Worm (Caenorhabditis elegans): Measurements from ENCODE around the gene gcy-14.

The gcy-14 gene

ce11 chrV:14833219-14833618 lies 34.9 kb downstream of the gcy-14 start (continued):
- TF ChIP-seq ceh-6 (GFP tag; optimal IDR thresholded peaks at IDR 0.05): peak; percentile 13
- peak; percentile 43 for TF ChIP-seq ceh-18 (tag; optimal IDR thresholded peaks at IDR 0.05)
- peak; percentile 80 for TF ChIP-seq hlh-30 (tag; optimal IDR thresholded peaks at IDR 0.05; ENCODE audit: insufficient read depth)
- TF ChIP-seq hlh-8 (tag; optimal IDR thresholded peaks at IDR 0.05): no peak
- no peak for TF ChIP-seq ztf-16 (tag; optimal IDR thresholded peaks at IDR 0.05)
- TF ChIP-seq npax-4 (tag; optimal IDR thresholded peaks at IDR 0.05): no peak
- TF ChIP-seq ceh-19 (GFP tag; optimal IDR thresholded peaks at IDR 0.05): peak; percentile 45
- TF ChIP-seq ceh-24 (tag; optimal IDR thresholded peaks at IDR 0.05): no peak
- no peak for TF ChIP-seq sox-2 (GFP tag; IDR thresholded peaks at IDR 0.05)

DNA sequence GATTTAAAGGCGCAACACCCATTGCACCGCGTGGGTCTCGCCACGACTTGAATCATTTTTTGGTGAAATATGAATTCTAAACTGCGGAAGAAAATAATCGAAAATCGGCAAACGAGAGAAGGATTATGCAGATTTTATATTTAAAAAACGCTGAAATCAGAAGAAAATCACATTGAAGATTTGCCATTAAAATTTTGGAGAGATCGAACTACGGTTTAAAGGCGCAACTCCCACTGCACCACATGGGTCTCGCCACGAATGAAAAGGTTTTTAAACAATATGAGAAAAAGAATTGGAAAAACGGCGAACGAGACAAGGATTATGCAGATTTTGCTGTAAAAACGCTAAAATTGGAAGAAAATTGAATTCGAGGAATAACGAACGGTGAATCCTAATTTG lies 35.3 kb downstream of the gcy-14 start:
- no peak for TF ChIP-seq nfya-1 (tag; optimal IDR thresholded peaks at IDR 0.05)

DNA sequence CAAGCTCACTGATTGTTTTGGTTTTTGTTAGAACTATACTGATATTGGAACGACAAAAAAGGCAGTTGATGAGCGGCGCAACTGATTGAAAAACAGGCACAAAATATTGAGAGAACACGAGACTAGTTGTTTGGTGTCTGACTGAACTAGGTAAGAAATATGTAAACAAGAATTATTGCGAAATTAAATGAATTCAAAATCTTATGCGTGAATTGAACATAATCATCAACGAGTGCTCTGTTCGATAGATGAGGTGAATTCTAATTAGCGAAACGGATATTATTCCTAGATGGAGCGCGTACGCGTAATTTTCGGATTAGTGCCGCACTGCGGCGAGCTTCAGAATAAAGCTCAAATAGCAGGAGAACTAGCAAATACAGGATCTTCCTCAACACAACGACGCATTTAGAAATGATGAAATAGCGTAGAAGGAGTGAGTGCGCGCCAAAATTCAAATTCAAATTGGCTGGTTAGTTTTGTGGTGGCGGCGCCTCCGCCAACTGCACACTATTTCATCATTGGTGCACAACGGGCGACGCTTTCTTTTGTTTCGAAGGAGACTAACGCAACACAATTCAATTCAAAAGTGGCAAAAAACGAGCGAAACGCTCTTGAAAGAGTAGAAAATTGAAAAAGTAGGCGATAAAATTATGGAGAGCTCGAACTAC lies 35.8 kb downstream of the gcy-14 start:
- TF ChIP-seq ceh-31 (tag; optimal IDR thresholded peaks at IDR 0.05) (peak; percentile 22), pros-1 (tag; optimal IDR thresholded peaks at IDR 0.05) (no peak), sox-2 (GFP tag; IDR thresholded peaks at IDR 0.05) (no peak), pha-2 (tag; optimal IDR thresholded peaks at IDR 0.05) (no peak), K09A11.1 (tag; optimal IDR thresholded peaks at IDR 0.05; ENCODE audit: insufficient read depth) (no peak), dmd-4 (tag; optimal IDR thresholded peaks at IDR 0.05; ENCODE audit: borderline replicate concordance) (no peak), unc-42 (tag; optimal IDR thresholded peaks at IDR 0.05) (peak; percentile 62), unc-3 (GFP tag; conservative IDR thresholded peaks at IDR 0.05) (no peak), unc-3 (tag; optimal IDR thresholded peaks at IDR 0.05) (no peak), rnt-1 (tag; optimal IDR thresholded peaks at IDR 0.05) (no peak), lim-6 (tag; optimal IDR thresholded peaks at IDR 0.05) (no peak), nfya-1 (tag; optimal IDR thresholded peaks at IDR 0.05) (no peak), C38D4.7 (GFP tag; optimal IDR thresholded peaks at IDR 0.05) (no peak), mec-3 (tag; optimal IDR thresholded peaks at IDR 0.05; ENCODE audit: borderline replicate concordance) (no peak), ztf-16 (tag; optimal IDR thresholded peaks at IDR 0.05) (no peak), ceh-48 (tag; optimal IDR thresholded peaks at IDR 0.05) (no peak), ceh-45 (GFP tag; IDR thresholded peaks at IDR 0.05) (no peak)

DNA sequence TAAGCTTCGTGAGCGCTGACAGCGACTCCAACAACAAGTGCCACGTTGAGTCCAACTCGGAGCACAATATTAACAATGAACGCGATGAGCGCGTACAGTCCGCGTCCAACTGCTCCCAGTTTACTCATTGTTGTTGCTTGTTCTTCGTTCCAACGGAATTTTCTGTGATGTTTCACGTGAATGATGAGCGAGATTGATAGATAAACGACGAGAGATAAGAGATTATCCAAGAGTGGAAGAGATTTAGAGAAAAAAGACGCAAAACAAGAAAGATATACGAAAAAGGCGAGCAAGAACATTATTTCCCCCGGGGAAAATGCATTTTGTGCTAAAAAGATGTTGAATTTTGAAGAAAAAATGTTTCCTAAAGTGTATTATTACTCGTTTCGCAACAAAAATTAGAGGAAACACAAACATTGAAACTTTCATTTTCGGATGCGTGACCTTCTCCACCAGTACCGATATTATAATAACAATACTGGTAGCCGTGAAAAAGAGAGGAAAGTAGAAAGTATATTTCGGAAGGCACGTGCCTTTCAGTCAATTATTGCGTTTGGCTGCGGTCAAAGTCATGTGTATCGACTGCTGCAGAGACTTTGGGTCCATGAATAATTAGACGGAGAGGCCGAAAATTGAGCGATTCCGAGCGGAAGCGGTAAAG lies 36.5 kb downstream of the gcy-14 start:
- TF ChIP-seq nhr-11 (tag; optimal IDR thresholded peaks at IDR 0.05): no peak
- TF ChIP-seq ama-1 (optimal IDR thresholded peaks at IDR 0.05): no peak
- no peak for TF ChIP-seq pat-9 (tag; optimal IDR thresholded peaks at IDR 0.05)
- TF ChIP-seq tbx-2 (tag; optimal IDR thresholded peaks at IDR 0.05): no peak
- TF ChIP-seq ceh-34 (tag; optimal IDR thresholded peaks at IDR 0.05): no peak
- no peak for TF ChIP-seq nhr-232 (tag; optimal IDR thresholded peaks at IDR 0.05)
- no peak for TF ChIP-seq ref-2 (tag; optimal IDR thresholded peaks at IDR 0.05)
- TF ChIP-seq sox-2 (GFP tag; IDR thresholded peaks at IDR 0.05): no peak
- TF ChIP-seq hlh-30 (tag; optimal IDR thresholded peaks at IDR 0.05; ENCODE audit: insufficient read depth): peak; percentile 62
- peak; percentile 45 for TF ChIP-seq unc-55 (GFP tag; optimal IDR thresholded peaks at IDR 0.05)
- no peak for TF ChIP-seq ceh-18 (tag; optimal IDR thresholded peaks at IDR 0.05)
- no peak for TF ChIP-seq lim-6 (tag; optimal IDR thresholded peaks at IDR 0.05)
- TF ChIP-seq madf-2 (tag; optimal IDR thresholded peaks at IDR 0.05): no peak
- TF ChIP-seq ceh-2 (tag; optimal IDR thresholded peaks at IDR 0.05): no peak
- no peak for TF ChIP-seq dve-1 (tag; optimal IDR thresholded peaks at IDR 0.05)
- no peak for TF ChIP-seq unc-86 (tag; optimal IDR thresholded peaks at IDR 0.05)
